Fruit fly (Drosophila melanogaster): Measurements from ENCODE around the gene CG14273.

DNA sequence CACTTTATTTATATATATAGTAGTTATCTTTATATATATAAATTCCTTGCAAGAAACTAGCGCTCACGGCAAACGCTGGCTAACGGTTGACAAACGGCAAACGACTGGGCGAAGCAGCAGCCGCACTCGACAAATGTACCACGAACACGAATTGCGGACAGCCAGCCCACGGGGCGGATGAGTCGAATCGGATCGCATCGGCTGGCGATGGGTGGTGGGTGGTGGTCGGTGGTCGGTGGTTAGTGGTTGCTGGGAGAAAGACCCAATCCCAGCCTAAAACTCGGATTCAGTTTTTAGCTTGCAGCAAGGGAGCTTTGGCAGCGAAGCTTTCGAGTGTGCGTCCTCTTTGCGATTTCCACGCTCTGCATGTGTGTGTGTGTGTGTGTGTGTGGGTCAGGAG, 17.3 kb upstream of the CG14273 start, which contains the start of gene CG7781:
- TF ChIP-seq CG11617 (GFP tag; optimal IDR thresholded peaks at IDR 0.05) (no peak), kay (GFP tag; ENCODE audit: borderline replicate concordance) (no peak), Hr96 (GFP tag; optimal IDR thresholded peaks at IDR 0.05) (no peak), toe (GFP tag; optimal IDR thresholded peaks at IDR 0.05) (no peak), cic (GFP tag; optimal IDR thresholded peaks at IDR 0.05) (peak; percentile 34), CG5204 (GFP tag; optimal IDR thresholded peaks at IDR 0.05) (no peak), CG7045 (GFP tag; optimal IDR thresholded peaks at IDR 0.05) (no peak), Mnt (GFP tag; optimal IDR thresholded peaks at IDR 0.05) (no peak), pad (GFP tag; optimal IDR thresholded peaks at IDR 0.05) (no peak), CG14711 (tag; optimal IDR thresholded peaks at IDR 0.05) (no peak), CG33017 (tag; optimal IDR thresholded peaks at IDR 0.05) (no peak), CG7101 (tag; optimal IDR thresholded peaks at IDR 0.05) (no peak)
